Worm (Caenorhabditis elegans): ENCODE measurements around the gene rcq-5.

- TF ChIP-seq klf-2 (GFP tag; conservative IDR thresholded peaks at IDR 0.05) (no peak), T22C8.4 (GFP tag; IDR thresholded peaks at IDR 0.05) (no peak), ztf-29 (GFP tag; IDR thresholded peaks at IDR 0.05) (no peak), ref-1 (GFP tag; conservative IDR thresholded peaks at IDR 0.05) (no peak)
Measured at ce11 chrIII:4103171-4103570, 45.4 kb upstream of the rcq-5 start.

All from whole organism, midembryonic.